Worm (Caenorhabditis elegans): ENCODE measurements around the gene Y45F10D.14.

The Y45F10D.14 gene

DNA sequence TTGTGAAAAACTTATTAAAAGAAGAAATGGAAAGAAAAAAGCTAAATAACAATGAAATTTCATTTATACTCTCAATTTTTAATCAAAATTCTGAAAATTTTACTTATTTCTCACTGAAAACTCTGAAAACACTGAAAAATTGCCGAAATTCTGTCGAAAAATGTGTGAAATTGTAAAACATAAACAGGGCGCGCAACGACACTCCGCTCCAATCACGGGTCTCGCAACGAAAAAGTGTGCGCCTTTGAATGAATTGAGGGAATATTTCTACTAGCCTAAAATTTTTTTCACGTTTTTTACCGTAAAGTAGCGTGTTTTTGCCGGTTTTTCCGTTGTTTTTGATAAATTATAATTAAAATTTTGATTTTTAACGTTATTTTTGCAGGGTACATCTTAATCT is 30.1 kb downstream of the Y45F10D.14 start, which contains the start of gene rpl-18 (continued):
- no peak for TF ChIP-seq zip-4 (GFP tag; optimal IDR thresholded peaks at IDR 0.05)
- peak; percentile 53 for TF ChIP-seq dsc-1 (tag; optimal IDR thresholded peaks at IDR 0.05)
- peak; percentile 76 for TF ChIP-seq lin-13 (GFP tag; optimal IDR thresholded peaks at IDR 0.05)
- TF ChIP-seq efl-1 (optimal IDR thresholded peaks at IDR 0.05), result peak; percentile 81 to 85
- TF ChIP-seq efl-1 (GFP tag; optimal IDR thresholded peaks at IDR 0.05 in 1 of 2), result peak; percentile 77 to 96
- TF ChIP-seq jun-1 (tag; optimal IDR thresholded peaks at IDR 0.05), result peak; percentile 50
- TF ChIP-seq xbp-1 (tag; optimal IDR thresholded peaks at IDR 0.05), result peak; percentile 80
- TF ChIP-seq hpl-2 (GFP tag; optimal IDR thresholded peaks at IDR 0.05), result no peak
- TF ChIP-seq nhr-77 (tag; optimal IDR thresholded peaks at IDR 0.05), result peak; percentile 58
- TF ChIP-seq elt-3 (tag; optimal IDR thresholded peaks at IDR 0.05), result peak in 2 of 6 experiments; percentile 60 to 87
- peak; percentile 87 for TF ChIP-seq snu-23 (GFP tag; optimal IDR thresholded peaks at IDR 0.05)
- peak; percentile 82 for TF ChIP-seq nhr-71 (tag; optimal IDR thresholded peaks at IDR 0.05)
- TF ChIP-seq aly-2 (tag; optimal IDR thresholded peaks at IDR 0.05), result peak; percentile 3
- no peak for TF ChIP-seq pqm-1 (tag; optimal IDR thresholded peaks at IDR 0.05)
- peak; percentile 51 for TF ChIP-seq vab-15 (tag; optimal IDR thresholded peaks at IDR 0.05)
- TF ChIP-seq swsn-7 (tag; optimal IDR thresholded peaks at IDR 0.05), result peak; percentile 71
- TF ChIP-seq zag-1 (tag; optimal IDR thresholded peaks at IDR 0.05), result no peak
- no peak for TF ChIP-seq lir-3 (tag; optimal IDR thresholded peaks at IDR 0.05; ENCODE audit: poor library complexity)
- TF ChIP-seq nhr-84 (tag; optimal IDR thresholded peaks at IDR 0.05), result no peak
- TF ChIP-seq nhr-11 (tag; optimal IDR thresholded peaks at IDR 0.05), result no peak
- TF ChIP-seq alr-1 (tag; optimal IDR thresholded peaks at IDR 0.05; ENCODE audit: borderline replicate concordance), result no peak
- TF ChIP-seq fkh-10 (GFP tag; optimal IDR thresholded peaks at IDR 0.05), result peak; percentile 48
- TF ChIP-seq hlh-4 (tag; optimal IDR thresholded peaks at IDR 0.05), result no peak
- TF ChIP-seq skn-1 (tag; optimal IDR thresholded peaks at IDR 0.05), result peak; percentile 82
- TF ChIP-seq ets-5 (GFP tag; IDR thresholded peaks at IDR 0.05), result no peak
- TF ChIP-seq F16B12.6 (tag; optimal IDR thresholded peaks at IDR 0.05), result peak; percentile 66

DNA sequence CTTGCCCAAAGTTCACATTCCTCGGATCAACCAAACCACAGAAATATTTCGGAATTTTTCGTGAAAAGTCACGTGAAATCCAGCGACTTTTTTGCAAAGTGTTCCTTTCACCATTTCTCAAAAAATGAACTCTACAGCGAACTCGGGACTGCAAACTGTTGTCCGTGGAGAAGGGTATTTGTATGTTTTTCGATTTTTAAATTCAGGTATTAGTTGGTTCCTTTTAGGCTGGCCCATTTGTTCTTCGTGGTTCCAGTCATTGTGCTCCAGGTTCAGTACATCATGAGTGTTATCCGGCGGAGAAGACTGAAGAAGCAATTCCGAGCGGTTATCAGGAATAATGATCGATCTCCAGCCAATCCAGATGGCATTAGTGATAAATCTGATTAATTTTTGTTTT is 30.9 kb downstream of the Y45F10D.14 start:
- TF ChIP-seq efl-1 (optimal IDR thresholded peaks at IDR 0.05), result no peak
- peak in 1 of 2 experiments; percentile 68 for TF ChIP-seq efl-1 (GFP tag; optimal IDR thresholded peaks at IDR 0.05 in 1 of 2)
- no peak for TF ChIP-seq tlp-1 (tag; optimal IDR thresholded peaks at IDR 0.05)
- no peak for TF ChIP-seq sox-4 (tag; optimal IDR thresholded peaks at IDR 0.05)
- TF ChIP-seq unc-130 (tag; optimal IDR thresholded peaks at IDR 0.05), result no peak

DNA sequence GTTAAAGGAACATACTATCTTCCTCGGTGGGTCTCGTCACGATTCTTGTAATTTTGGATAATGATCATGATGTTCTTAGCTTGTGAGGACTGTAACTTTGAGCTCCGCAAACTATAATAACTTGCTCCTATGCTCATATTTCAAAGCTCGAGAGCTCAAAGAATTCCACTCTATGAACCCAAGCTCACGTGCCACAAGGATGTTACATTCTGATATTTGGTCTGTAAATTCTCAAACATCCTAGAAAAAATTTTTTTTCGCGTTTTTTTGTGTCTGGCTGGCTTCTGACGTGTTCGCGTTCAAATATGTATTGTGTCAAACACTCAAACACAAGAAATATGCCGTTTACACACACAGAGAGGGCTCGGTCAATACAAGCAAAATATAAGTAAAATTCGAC is 31.5 kb downstream of the Y45F10D.14 start, which contains the start of gene Y45F10D.16:
TSS of gene Y45F10D.16 (plus strand) at position 301 of the 400 bp plus-strand sequence.
- TF ChIP-seq sup-37 (GFP tag; optimal IDR thresholded peaks at IDR 0.05) (no peak), swsn-7 (tag; optimal IDR thresholded peaks at IDR 0.05) (no peak), lsy-2 (tag; optimal IDR thresholded peaks at IDR 0.05) (no peak), pqm-1 (tag; optimal IDR thresholded peaks at IDR 0.05) (no peak), nhr-28 (tag; optimal IDR thresholded peaks at IDR 0.05) (no peak), lin-39 (tag; optimal IDR thresholded peaks at IDR 0.05) (no peak), ceh-88 (GFP tag; IDR thresholded peaks at IDR 0.05) (no peak)

DNA sequence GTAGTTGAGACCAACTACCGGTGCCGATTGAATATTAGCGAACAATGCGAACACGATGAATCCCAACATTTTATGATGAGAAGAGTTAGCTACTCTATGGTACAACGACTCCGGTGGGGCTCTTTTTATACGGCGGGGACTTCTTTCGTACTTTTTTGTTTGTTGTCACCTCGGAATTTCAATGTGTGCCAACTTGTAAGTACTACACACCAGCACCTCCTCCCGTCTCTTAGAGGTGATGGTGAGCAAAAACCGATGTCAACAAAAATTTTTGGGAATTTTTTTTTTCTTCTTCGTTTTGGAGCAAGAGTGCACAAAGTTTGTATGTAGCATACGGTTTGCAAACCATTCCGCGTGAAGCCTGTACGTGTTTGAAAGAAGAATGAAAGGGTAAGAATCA is 33.0 kb downstream of the Y45F10D.14 start, which contains the start of gene Y45F10D.2:
TSS of gene Y45F10D.2 (minus strand) at position 101 of the 400 bp plus-strand sequence.
- no peak for TF ChIP-seq C04F5.9 (tag; optimal IDR thresholded peaks at IDR 0.05)
- no peak for TF ChIP-seq efl-1 (optimal IDR thresholded peaks at IDR 0.05)
- TF ChIP-seq efl-1 (GFP tag; optimal IDR thresholded peaks at IDR 0.05 in 1 of 2), result peak in 1 of 2 experiments; percentile 57
- no peak for TF ChIP-seq skn-1 (tag; optimal IDR thresholded peaks at IDR 0.05)
- TF ChIP-seq egl-27 (tag; optimal IDR thresholded peaks at IDR 0.05), result no peak
- no peak for TF ChIP-seq mab-9 (GFP tag; IDR thresholded peaks at IDR 0.05)
- TF ChIP-seq unc-130 (tag; optimal IDR thresholded peaks at IDR 0.05), result no peak
